Worm (Caenorhabditis elegans) whole organism, late embryonic: ENCODE data around the gene gmap-2.

ENCODE experiments used
- ahr-1 ChIP-seq: sonication (generic microtip); optimal IDR thresholded peaks from 2 replicates; lab custom pipeline; 2016; ENCODE audit warnings: missing genetic modification characterization, missing compliant biosample characterization
- ama-1 ChIP-seq: fragments of 150-350 bp; optimal IDR thresholded peaks from 2 replicates; lab custom pipeline; 2014
- hlh-8 ChIP-seq: sonication (generic microtip); optimal IDR thresholded peaks from 2 replicates; lab custom pipeline; 2016; ENCODE audit warnings: missing genotype, missing genetic modification characterization, missing compliant biosample characterization
- pha-4 ChIP-seq: fragments of 150-350 bp; optimal IDR thresholded peaks from 2 replicates; lab custom pipeline; 2018; ENCODE audit warnings: missing biosample characterization, missing genetic modification reagents, missing genetic modification characterization
- zip-5 ChIP-seq: sonication (generic microtip); optimal IDR thresholded peaks from 2 replicates; lab custom pipeline; 2016; ENCODE audit warnings: missing genetic modification characterization, missing compliant biosample characterization

ce11 chrX:12902057-12902652 is 40.9 kb downstream of the gmap-2 start:
- no peak for TF ChIP-seq zip-5
- no peak for TF ChIP-seq hlh-8 (tag; lab: Kevin White, UChicago)
- no peak for TF ChIP-seq ahr-1 (tag; lab: Kevin White, UChicago)
- TF ChIP-seq ama-1, result no peak
- no peak for TF ChIP-seq pha-4 (tag; lab: Kevin White, UChicago)
